Worm (Caenorhabditis elegans): Measurements from ENCODE around the gene K03H6.4.

DNA sequence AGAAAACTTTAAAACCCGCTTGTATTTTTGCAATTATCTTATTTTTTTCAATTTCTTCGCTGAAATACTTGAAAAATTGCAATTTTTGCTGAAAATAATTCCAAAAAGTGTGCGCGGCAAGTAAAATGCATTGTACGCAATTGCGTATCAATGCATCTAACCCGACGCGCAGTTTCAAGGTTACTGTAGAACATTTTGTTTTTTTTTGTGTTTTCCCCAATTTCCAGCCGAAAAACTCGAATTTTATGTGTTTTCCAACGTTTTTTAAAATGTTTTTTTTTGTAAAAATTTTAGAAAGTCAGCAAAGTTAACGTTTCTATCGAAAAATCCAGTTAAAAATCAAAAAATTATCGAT is 24.5 kb downstream of the K03H6.4 start:
- TF ChIP-seq tbx-37 (GFP tag; conservative IDR thresholded peaks at IDR 0.05) = no peak
- TF ChIP-seq pes-1 (GFP tag; IDR thresholded peaks at IDR 0.05) = no peak
- no peak for TF ChIP-seq ama-1 (optimal IDR thresholded peaks at IDR 0.05)
- no peak for TF ChIP-seq aly-1 (tag; optimal IDR thresholded peaks at IDR 0.05)
- TF ChIP-seq flt-1 (GFP tag; IDR thresholded peaks at IDR 0.05) = no peak
- no peak for TF ChIP-seq tbx-11 (GFP tag; IDR thresholded peaks at IDR 0.05)
- TF ChIP-seq hmbx-1 (tag; optimal IDR thresholded peaks at IDR 0.05) = no peak
- no peak for TF ChIP-seq ceh-36 (tag; optimal IDR thresholded peaks at IDR 0.05)
- TF ChIP-seq hmg-4 (GFP tag; optimal IDR thresholded peaks at IDR 0.05) = no peak
